Worm (Caenorhabditis elegans) whole organism, L1 larva: ENCODE measurements around the gene gly-5.

ENCODE experiments used
- C04F5.9 ChIP-seq: sonication (generic microtip); optimal IDR thresholded peaks from 2 replicates; lab custom pipeline; 2016; ENCODE audit warnings: missing genetic modification characterization, missing compliant biosample characterization
- C34B4.2 ChIP-seq: sonication (generic microtip); optimal IDR thresholded peaks from 2 replicates; lab custom pipeline; 2017; ENCODE audit warnings: mild to moderate bottlenecking, missing genetic modification characterization, missing compliant biosample characterization
- aha-1 ChIP-seq: fragments of 150-350 bp; optimal IDR thresholded peaks from 2 replicates; lab custom pipeline; 2014; ENCODE audit warnings: missing biosample characterization, missing genetic modification characterization
- aly-2 ChIP-seq: fragments of 150-350 bp; optimal IDR thresholded peaks from 2 replicates; lab custom pipeline; 2014; ENCODE audit warnings: missing biosample characterization, missing genetic modification characterization
- ama-1 ChIP-seq: fragments of 150-350 bp; optimal IDR thresholded peaks from 2 replicates; lab custom pipeline; 2014
- blmp-1 ChIP-seq: fragments of 150-350 bp; optimal IDR thresholded peaks from 2 replicates; lab custom pipeline; 2014; ENCODE audit warnings: missing biosample characterization, missing genetic modification characterization
- ceh-90 ChIP-seq: sonication (generic microtip); optimal IDR thresholded peaks from 2 replicates; lab custom pipeline; 2016; ENCODE audit warnings: missing genetic modification characterization, missing compliant biosample characterization
- ces-1 ChIP-seq: fragments of 150-350 bp; optimal IDR thresholded peaks from 2 replicates; lab custom pipeline; 2014; ENCODE audit warnings: missing biosample characterization, missing genetic modification reagents, missing genetic modification characterization
- dpl-1 ChIP-seq, 3 experiments: fragments of 150-350 bp in 2 of 3; sonication (generic microtip) in 1 of 3; optimal IDR thresholded peaks; 2 replicates each; lab custom pipeline; 2014 to 2017; ENCODE audit warnings: missing biosample characterization in 3 of 3, missing genetic modification characterization in 3 of 3, missing genetic modification reagents in 3 of 3
- efl-1 ChIP-seq, 4 experiments: fragments of 150-350 bp; optimal IDR thresholded peaks in 3 of 4; peaks in 1 of 4; 1 replicate in 1 of 4; 2 replicates in 3 of 4; lab custom pipeline; 2014; ENCODE audit warnings: missing biosample characterization in 2 of 4, missing genetic modification characterization in 2 of 4, missing genetic modification reagents in 2 of 4
- egl-13 ChIP-seq: sonication (generic microtip); optimal IDR thresholded peaks from 2 replicates; lab custom pipeline; 2016; ENCODE audit warnings: missing genotype, missing genetic modification reagents, missing genetic modification characterization, missing compliant biosample characterization
- egl-27 ChIP-seq, 2 experiments: fragments of 150-350 bp in 1 of 2; sonication (generic microtip); optimal IDR thresholded peaks; 3 replicates each; lab custom pipeline; 2017 to 2018; ENCODE audit warnings: missing biosample characterization in 2 of 2, missing genetic modification characterization in 2 of 2, missing genetic modification reagents in 2 of 2
- elt-2 ChIP-seq: sonication (generic microtip); optimal IDR thresholded peaks from 2 replicates; lab custom pipeline; 2016; ENCODE audit warnings: missing genetic modification characterization, mild to moderate bottlenecking, inconsistent platforms, missing compliant biosample characterization, missing genetic modification reagents
- fkh-10 ChIP-seq: sonication (generic microtip); optimal IDR thresholded peaks from 2 replicates; lab custom pipeline; 2017; ENCODE audit warnings: missing biosample characterization, missing genetic modification reagents, missing genetic modification characterization
- fos-1 ChIP-seq: fragments of 150-350 bp; optimal IDR thresholded peaks from 2 replicates; lab custom pipeline; 2014; ENCODE audit warnings: missing biosample characterization, missing genetic modification characterization
- grh-1 ChIP-seq: fragments of 200-800 bp; sonication (Bioruptor generic); IDR thresholded peaks from 2 replicates; pipeline ENCODE4 v1.3.6; 2022; ENCODE audit warnings: missing genetic modification reagents, missing genetic modification characterization, missing compliant biosample characterization
- hlh-17 ChIP-seq: fragments of 200-800 bp; sonication (Bioruptor generic); optimal IDR thresholded peaks from 2 replicates; lab custom pipeline; 2018; ENCODE audit warnings: missing genetic modification characterization, mild to moderate bottlenecking, missing compliant biosample characterization, moderate library complexity, borderline replicate concordance
- hlh-4 ChIP-seq: sonication (generic microtip); optimal IDR thresholded peaks from 2 replicates; lab custom pipeline; 2016; ENCODE audit warnings: mild to moderate bottlenecking, missing genetic modification characterization, missing compliant biosample characterization
- isw-1 ChIP-seq: fragments of 200-800 bp; sonication (Bioruptor generic); IDR thresholded peaks from 2 replicates; pipeline ENCODE4 v1.3.6; 2022; ENCODE audit warnings: missing genetic modification characterization, missing compliant biosample characterization
- jun-1 ChIP-seq: fragments of 150-350 bp; optimal IDR thresholded peaks from 2 replicates; lab custom pipeline; 2014; ENCODE audit warnings: missing biosample characterization, missing genetic modification reagents, missing genetic modification characterization
- lin-13 ChIP-seq: fragments of 150-350 bp; optimal IDR thresholded peaks from 2 replicates; lab custom pipeline; 2014; ENCODE audit warnings: missing biosample characterization, missing genetic modification reagents, missing genetic modification characterization
- lin-15B ChIP-seq: fragments of 150-350 bp; sonication (generic microtip); optimal IDR thresholded peaks from 3 replicates; lab custom pipeline; 2014; ENCODE audit warnings: missing biosample characterization, missing genetic modification characterization
- lin-39 ChIP-seq: fragments of 150-350 bp; optimal IDR thresholded peaks from 2 replicates; lab custom pipeline; 2014; ENCODE audit warnings: missing biosample characterization, missing genetic modification reagents, missing genetic modification characterization
- lir-3 ChIP-seq: sonication (generic microtip); optimal IDR thresholded peaks from 2 replicates; lab custom pipeline; 2016; ENCODE audit warnings: mild to moderate bottlenecking, missing genetic modification characterization, moderate library complexity, missing compliant biosample characterization; ENCODE audit not compliant: poor library complexity
- mab-9 ChIP-seq: fragments of 200-800 bp; sonication (Bioruptor generic); IDR thresholded peaks from 2 replicates; pipeline ENCODE4 v1.3.6; 2022; ENCODE audit warnings: missing genetic modification reagents, missing genetic modification characterization, missing compliant biosample characterization
- nhr-11 ChIP-seq: fragments of 150-350 bp; optimal IDR thresholded peaks from 2 replicates; lab custom pipeline; 2014; ENCODE audit warnings: missing biosample characterization, missing genetic modification characterization
- nhr-19 ChIP-seq: fragments of 200-800 bp; sonication (Bioruptor generic); conservative IDR thresholded peaks from 2 replicates; pipeline ENCODE4 v1.3.6; 2022; ENCODE audit warnings: missing genetic modification characterization, missing compliant biosample characterization
- nhr-237 ChIP-seq: fragments of 150-350 bp; optimal IDR thresholded peaks from 2 replicates; lab custom pipeline; 2014; ENCODE audit warnings: missing biosample characterization, missing genetic modification characterization
- nhr-28 ChIP-seq: fragments of 150-350 bp; optimal IDR thresholded peaks from 2 replicates; lab custom pipeline; 2014; ENCODE audit warnings: missing biosample characterization, missing genetic modification characterization
- nhr-47 ChIP-seq: sonication (generic microtip); optimal IDR thresholded peaks from 2 replicates; lab custom pipeline; 2016; ENCODE audit warnings: mild to moderate bottlenecking, missing genetic modification characterization, moderate library complexity, missing compliant biosample characterization
- nhr-71 ChIP-seq: sonication (generic microtip); optimal IDR thresholded peaks from 2 replicates; lab custom pipeline; 2016; ENCODE audit warnings: mild to moderate bottlenecking, missing genetic modification characterization, moderate library complexity, missing compliant biosample characterization
- nhr-76 ChIP-seq: sonication (generic microtip); optimal IDR thresholded peaks from 2 replicates; lab custom pipeline; 2017; ENCODE audit warnings: missing biosample characterization, missing genetic modification characterization
- nhr-77 ChIP-seq: fragments of 150-350 bp; optimal IDR thresholded peaks from 2 replicates; lab custom pipeline; 2014; ENCODE audit warnings: missing biosample characterization, missing genetic modification characterization
- nhr-85 ChIP-seq: sonication (generic microtip); peaks from one replicate; lab custom pipeline; 2016; ENCODE audit warnings: missing genetic modification characterization, inconsistent platforms, missing compliant biosample characterization
- nhr-90 ChIP-seq: sonication (generic microtip); optimal IDR thresholded peaks from 2 replicates; lab custom pipeline; 2016; ENCODE audit warnings: mild to moderate bottlenecking, missing genetic modification characterization, missing compliant biosample characterization; ENCODE audit not compliant: poor library complexity
- pqm-1 ChIP-seq: sonication (generic microtip); optimal IDR thresholded peaks from 3 replicates; lab custom pipeline; 2017; ENCODE audit warnings: missing biosample characterization, missing genetic modification characterization
- skn-1 ChIP-seq: fragments of 150-350 bp; optimal IDR thresholded peaks from 2 replicates; lab custom pipeline; 2014; ENCODE audit warnings: missing biosample characterization, missing genetic modification characterization
- snpc-4 ChIP-seq: fragments of 150-350 bp; optimal IDR thresholded peaks from 2 replicates; lab custom pipeline; 2014; ENCODE audit warnings: missing biosample characterization, missing genetic modification characterization
- sox-4 ChIP-seq: sonication (generic microtip); optimal IDR thresholded peaks from 2 replicates; lab custom pipeline; 2016; ENCODE audit warnings: missing genetic modification characterization, missing compliant biosample characterization
- sptf-1 ChIP-seq: fragments of 150-350 bp; optimal IDR thresholded peaks from 2 replicates; lab custom pipeline; 2014; ENCODE audit warnings: missing biosample characterization, missing genetic modification characterization
- sup-37 ChIP-seq: fragments of 200-800 bp; sonication (Bioruptor generic); optimal IDR thresholded peaks from 2 replicates; lab custom pipeline; 2018; ENCODE audit warnings: mild to moderate bottlenecking, missing genetic modification characterization, missing compliant biosample characterization
- tbx-2 ChIP-seq: sonication (generic microtip); optimal IDR thresholded peaks from 2 replicates; lab custom pipeline; 2016; ENCODE audit warnings: missing genetic modification characterization, missing compliant biosample characterization
- tlp-1 ChIP-seq: fragments of 150-350 bp; optimal IDR thresholded peaks from 2 replicates; lab custom pipeline; 2014; ENCODE audit warnings: missing biosample characterization, missing genetic modification characterization
- unc-130 ChIP-seq: fragments of 150-350 bp; optimal IDR thresholded peaks from 2 replicates; lab custom pipeline; 2017; ENCODE audit warnings: missing biosample characterization, missing genetic modification characterization, inconsistent platforms
- unc-62 ChIP-seq: fragments of 150-350 bp; optimal IDR thresholded peaks from 2 replicates; lab custom pipeline; 2014; ENCODE audit warnings: missing biosample characterization, missing genetic modification reagents, missing genetic modification characterization
- unc-86 ChIP-seq: sonication (generic microtip); optimal IDR thresholded peaks from 2 replicates; lab custom pipeline; 2016; ENCODE audit warnings: missing genetic modification characterization, missing compliant biosample characterization
- unc-98 ChIP-seq: fragments of 200-800 bp; sonication (Bioruptor generic); IDR thresholded peaks from 2 replicates; pipeline ENCODE4 v1.3.6; 2022; ENCODE audit warnings: missing genetic modification characterization, missing compliant biosample characterization
- vab-15 ChIP-seq: sonication (generic microtip); optimal IDR thresholded peaks from 2 replicates; lab custom pipeline; 2017; ENCODE audit warnings: missing genotype, mild to moderate bottlenecking, missing genetic modification characterization, missing compliant biosample characterization
- zag-1 ChIP-seq: fragments of 150-350 bp; optimal IDR thresholded peaks from 2 replicates; lab custom pipeline; 2014; ENCODE audit warnings: missing biosample characterization, missing genetic modification characterization
- ztf-11 ChIP-seq, 2 experiments: sonication (generic microtip); optimal IDR thresholded peaks; 2 replicates each; lab custom pipeline; 2016 to 2017; ENCODE audit warnings: missing genetic modification characterization in 2 of 2, missing biosample characterization in 1 of 2, missing compliant biosample characterization in 1 of 2

gly-5 gene

ce11 chrIII:13152697-13153391 is 34.3 kb upstream of the gly-5 start, which contains the start of gene Y39E4B.10 (continued):
- TF ChIP-seq tlp-1 (tag; lab: Kevin White, UChicago), result no peak
- no peak for TF ChIP-seq nhr-90 (tag; lab: Kevin White, UChicago)
- no peak for TF ChIP-seq unc-62 (GFP tag; lab: Kevin White, UChicago)
- no peak for TF ChIP-seq nhr-28 (tag; lab: Kevin White, UChicago)
- TF ChIP-seq snpc-4 (tag; lab: Kevin White, UChicago), result peak; percentile 18
- no peak for TF ChIP-seq nhr-85 (tag; lab: Kevin White, UChicago)
- TF ChIP-seq sptf-1, result no peak
- TF ChIP-seq lin-13 (GFP tag; lab: Kevin White, UChicago), result no peak
- peak; percentile 3 for TF ChIP-seq skn-1
- peak; percentile 59 for TF ChIP-seq tbx-2 (tag; lab: Kevin White, UChicago)
- no peak for TF ChIP-seq lir-3
- no peak for TF ChIP-seq hlh-4 (tag; lab: Kevin White, UChicago)
- TF ChIP-seq C34B4.2 (tag; lab: Kevin White, UChicago), result no peak
- TF ChIP-seq ama-1, result no peak
- no peak for TF ChIP-seq ztf-11 (tag; optimal IDR thresholded peaks at IDR 0.05; lab: Kevin White, UChicago)
- TF ChIP-seq egl-13 (tag; lab: Kevin White, UChicago), result peak; percentile 5
- no peak for TF ChIP-seq mab-9 (GFP tag; lab: Robert Waterston, UW)
- no peak for TF ChIP-seq hlh-17 (GFP tag; lab: Kevin White, UChicago)
- TF ChIP-seq unc-130 (tag; lab: Kevin White, UChicago), result no peak
- peak; percentile 47 for TF ChIP-seq unc-86 (tag; lab: Kevin White, UChicago)
- no peak for TF ChIP-seq grh-1 (GFP tag; lab: Robert Waterston, UW)
- no peak for TF ChIP-seq sup-37 (GFP tag; lab: Kevin White, UChicago)
- no peak for TF ChIP-seq egl-27 (tag; optimal IDR thresholded peaks at IDR 0.05; lab: Kevin White, UChicago)
- peak; percentile 63 to 71 (median 66) for TF ChIP-seq dpl-1 (GFP tag; optimal IDR thresholded peaks at IDR 0.05; lab: Kevin White, UChicago)
- TF ChIP-seq nhr-77 (tag; lab: Kevin White, UChicago), result no peak
- TF ChIP-seq aly-2 (tag; lab: Kevin White, UChicago), result no peak
- no peak for TF ChIP-seq lin-39 (tag; lab: Kevin White, UChicago)
- no peak for TF ChIP-seq isw-1 (GFP tag; lab: Robert Waterston, UW)
- peak; percentile 12 for TF ChIP-seq nhr-19 (GFP tag; lab: Robert Waterston, UW)
- TF ChIP-seq jun-1 (tag; lab: Kevin White, UChicago), result no peak
- peak; percentile 2 for TF ChIP-seq blmp-1 (tag; lab: Kevin White, UChicago)
- no peak for TF ChIP-seq aha-1 (tag; lab: Kevin White, UChicago)
- TF ChIP-seq lin-15B, result peak; percentile 64
- peak; percentile 68 for TF ChIP-seq nhr-47 (tag; lab: Kevin White, UChicago)
- no peak for TF ChIP-seq pqm-1
- peak; percentile 65 to 69 for TF ChIP-seq efl-1 (optimal IDR thresholded peaks at IDR 0.05; lab: Kevin White, UChicago)
- TF ChIP-seq efl-1 (GFP tag; optimal IDR thresholded peaks at IDR 0.05 in 1 of 2; lab: Kevin White, UChicago), result peak; percentile 74 to 97
- no peak for TF ChIP-seq C04F5.9
- no peak for TF ChIP-seq fkh-10
- no peak for TF ChIP-seq ceh-90
- no peak for TF ChIP-seq elt-2
- no peak for TF ChIP-seq vab-15 (tag; lab: Kevin White, UChicago)
- no peak for TF ChIP-seq nhr-71
- TF ChIP-seq sox-4 (tag; lab: Kevin White, UChicago), result no peak
- TF ChIP-seq nhr-76, result no peak
- no peak for TF ChIP-seq ces-1
- TF ChIP-seq fos-1 (tag; lab: Kevin White, UChicago), result no peak
- no peak for TF ChIP-seq zag-1 (tag; lab: Kevin White, UChicago)
- no peak for TF ChIP-seq nhr-237
- no peak for TF ChIP-seq nhr-11 (tag; lab: Kevin White, UChicago)
- TF ChIP-seq unc-98 (GFP tag; lab: Robert Waterston, UW), result no peak
